Worm (Caenorhabditis elegans) whole organism, mixed stage, embryonic: ENCODE data around the gene pdl-1.

ENCODE experiments used
- blmp-1 ChIP-seq: fragments of 150-350 bp; optimal IDR thresholded peaks from 2 replicates; lab custom pipeline; 2014; ENCODE audit warnings: missing biosample characterization, missing genetic modification characterization
- elt-1 ChIP-seq: sonication (generic microtip); optimal IDR thresholded peaks from 2 replicates; lab custom pipeline; 2017; ENCODE audit warnings: missing genetic modification characterization, mild to moderate bottlenecking, missing compliant biosample characterization, antibody characterized with exemption, moderate library complexity, borderline replicate concordance; ENCODE audit not compliant: insufficient read depth
- sptf-1 ChIP-seq: sonication (generic microtip); optimal IDR thresholded peaks from 2 replicates; lab custom pipeline; 2017; ENCODE audit warnings: mild to moderate bottlenecking, missing genetic modification characterization, moderate library complexity, missing compliant biosample characterization
- ztf-11 ChIP-seq: fragments of 150-350 bp; optimal IDR thresholded peaks from 2 replicates; lab custom pipeline; 2014; ENCODE audit warnings: missing biosample characterization, missing genetic modification characterization

ce11 chrII:7199308-7199707 lies 15.7 kb downstream of the pdl-1 start, which contains the start of gene E04F6.6:
- TF ChIP-seq elt-1 (tag; lab: Kevin White, UChicago) (no peak), sptf-1 (tag; lab: Kevin White, UChicago) (no peak), ztf-11 (no peak), blmp-1 (no peak)
